Fruit fly (Drosophila melanogaster) whole organism, embryonic: Measurements from ENCODE around the gene Ada1-2.

Experiments used
- ATbp ChIP-seq: fragments of 200-800 bp; sonication (Bioruptor generic); optimal IDR thresholded peaks from 2 replicates; lab custom pipeline; 2017; ENCODE audit warnings: missing biosample characterization, mild to moderate bottlenecking, missing genetic modification characterization, missing genetic modification reagents
- Abd-B ChIP-seq: fragments of 200-800 bp; sonication (Bioruptor generic); optimal IDR thresholded peaks from 2 replicates; lab custom pipeline; 2018; ENCODE audit warnings: missing biosample characterization, mild to moderate bottlenecking, missing genetic modification characterization, moderate library complexity
- Asciz ChIP-seq: fragments of 200-800 bp; sonication (Bioruptor generic); optimal IDR thresholded peaks from 2 replicates; lab custom pipeline; 2017; ENCODE audit warnings: missing biosample characterization, mild to moderate bottlenecking, missing genetic modification characterization, missing genetic modification reagents
- BtbVII ChIP-seq: fragments of 200-800 bp; sonication (Bioruptor generic); optimal IDR thresholded peaks from 3 replicates; lab custom pipeline; 2017; ENCODE audit warnings: missing biosample characterization, mild to moderate bottlenecking, missing genetic modification characterization
- C15 ChIP-seq: fragments of 200-800 bp; sonication (Bioruptor generic); IDR thresholded peaks from 3 replicates; pipeline ENCODE4 v1.3.6; 2022; ENCODE audit warnings: missing biosample characterization, missing genetic modification characterization
- CG10431 ChIP-seq: fragments of 200-800 bp; sonication (Bioruptor generic); optimal IDR thresholded peaks from 3 replicates; lab custom pipeline; 2018; ENCODE audit warnings: missing biosample characterization, mild to moderate bottlenecking, missing genetic modification characterization
- CG11247 ChIP-seq: fragments of 200-800 bp; sonication (Bioruptor generic); IDR thresholded peaks from 2 replicates; pipeline ENCODE4 v1.3.6; 2022; ENCODE audit warnings: missing biosample characterization, missing genetic modification characterization
- CG11696 ChIP-seq: fragments of 200-800 bp; sonication (Bioruptor generic); IDR thresholded peaks from 2 replicates; pipeline ENCODE4 v1.3.6; 2022; ENCODE audit warnings: missing biosample characterization, missing genetic modification characterization
- CG12236 ChIP-seq: fragments of 200-800 bp; sonication (Bioruptor generic); optimal IDR thresholded peaks from 2 replicates; lab custom pipeline; 2016; ENCODE audit warnings: missing biosample characterization, missing genetic modification characterization
- CG13775 ChIP-seq: fragments of 200-800 bp; sonication (Bioruptor generic); optimal IDR thresholded peaks from 3 replicates; lab custom pipeline; 2017; ENCODE audit warnings: missing biosample characterization, mild to moderate bottlenecking, missing genetic modification characterization
- CG13894 ChIP-seq: fragments of 200-800 bp; sonication (Bioruptor generic); optimal IDR thresholded peaks from 3 replicates; lab custom pipeline; 2018; ENCODE audit warnings: missing biosample characterization, mild to moderate bottlenecking, missing genetic modification characterization, moderate library complexity
- CG14050 ChIP-seq: fragments of 200-800 bp; sonication (Bioruptor generic); IDR thresholded peaks from 3 replicates; pipeline ENCODE4 v1.3.6; 2022; ENCODE audit warnings: missing biosample characterization, missing genetic modification characterization
- CG17568 ChIP-seq: fragments of 200-800 bp; sonication (Bioruptor generic); optimal IDR thresholded peaks from 2 replicates; lab custom pipeline; 2018; ENCODE audit warnings: missing biosample characterization, mild to moderate bottlenecking, missing genetic modification characterization, moderate library complexity
- CG17612 ChIP-seq: fragments of 200-800 bp; sonication (Bioruptor generic); IDR thresholded peaks from 2 replicates; pipeline ENCODE4 v1.3.6; 2022; ENCODE audit warnings: missing biosample characterization, missing genetic modification characterization
- CG1792 ChIP-seq: fragments of 200-800 bp; sonication (Bioruptor generic); optimal IDR thresholded peaks from 2 replicates; lab custom pipeline; 2016; ENCODE audit warnings: missing biosample characterization, missing genetic modification characterization
- CG2678 ChIP-seq: fragments of 200-800 bp; sonication (Bioruptor generic); optimal IDR thresholded peaks from 3 replicates; lab custom pipeline; 2019; ENCODE audit warnings: missing biosample characterization, mild to moderate bottlenecking, missing genetic modification characterization, moderate library complexity
- CG34224 ChIP-seq: fragments of 200-800 bp; sonication (Bioruptor generic); IDR thresholded peaks from 3 replicates; pipeline ENCODE4 v1.3.6; 2022; ENCODE audit warnings: missing biosample characterization, missing genetic modification characterization; ENCODE audit not compliant: partially characterized antibody
- CG3726 ChIP-seq: fragments of 200-800 bp; sonication (Bioruptor generic); IDR thresholded peaks from 3 replicates; pipeline ENCODE4, ENCODE4 v1.3.6; 2022; ENCODE audit warnings: missing biosample characterization, missing genetic modification characterization
- CG4282 ChIP-seq: fragments of 200-800 bp; sonication (Bioruptor generic); optimal IDR thresholded peaks from 2 replicates; lab custom pipeline; 2016; ENCODE audit warnings: missing biosample characterization, missing genetic modification characterization
- CG6689 ChIP-seq: fragments of 200-800 bp; sonication (Bioruptor generic); IDR thresholded peaks from 2 replicates; pipeline ENCODE4 v1.3.6; 2022; ENCODE audit warnings: missing biosample characterization, missing genetic modification characterization
- CG7357 ChIP-seq: fragments of 200-800 bp; sonication (Bioruptor generic); IDR thresholded peaks from 3 replicates; pipeline ENCODE4 v1.3.6; 2022; ENCODE audit warnings: missing biosample characterization, missing genetic modification characterization
- CG7963 ChIP-seq: fragments of 200-800 bp; sonication (Bioruptor generic); IDR thresholded peaks from 3 replicates; pipeline ENCODE4 v1.3.6; 2022; ENCODE audit warnings: missing biosample characterization, missing genetic modification characterization; ENCODE audit not compliant: partially characterized antibody
- CG8089 ChIP-seq: fragments of 200-800 bp; sonication (Bioruptor generic); optimal IDR thresholded peaks from 3 replicates; lab custom pipeline; 2016; ENCODE audit warnings: missing biosample characterization, missing genetic modification characterization
- CG8359 ChIP-seq: fragments of 200-800 bp; sonication (Bioruptor generic); optimal IDR thresholded peaks from 2 replicates; lab custom pipeline; 2017; ENCODE audit warnings: missing biosample characterization, mild to moderate bottlenecking, missing genetic modification characterization, borderline replicate concordance
- CG9609 ChIP-seq: fragments of 200-800 bp; sonication (Bioruptor generic); optimal IDR thresholded peaks from 3 replicates; lab custom pipeline; 2016; ENCODE audit warnings: missing biosample characterization, missing genetic modification characterization
- Ets65A ChIP-seq: fragments of 200-800 bp; sonication (Bioruptor generic); peaks from one replicate; lab custom pipeline; 2016; ENCODE audit warnings: missing biosample characterization, missing genetic modification characterization
- NC2α ChIP-seq: fragments of 200-800 bp; sonication (Bioruptor generic); optimal IDR thresholded peaks from 2 replicates; lab custom pipeline; 2016; ENCODE audit warnings: missing biosample characterization, missing genetic modification characterization
- Sry-β ChIP-seq: fragments of 200-800 bp; sonication (Bioruptor generic); optimal IDR thresholded peaks from 2 replicates; lab custom pipeline; 2018; ENCODE audit warnings: missing biosample characterization, mild to moderate bottlenecking, missing genetic modification characterization, moderate library complexity
- Tbp ChIP-seq: fragments of >200 bp; optimal IDR thresholded peaks from 2 replicates; lab custom pipeline; 2018; ENCODE audit warnings: missing biosample characterization, missing genetic modification characterization
- aop ChIP-seq: fragments of 200-800 bp; sonication (Bioruptor generic); IDR thresholded peaks from 2 replicates; pipeline ENCODE4 v1.3.6; 2022; ENCODE audit warnings: missing biosample characterization, missing genetic modification characterization
- ase ChIP-seq: fragments of 200-800 bp; sonication (Bioruptor generic); IDR thresholded peaks from 3 replicates; pipeline ENCODE4 v1.3.6; 2022; ENCODE audit warnings: missing biosample characterization, missing genetic modification characterization
- ato ChIP-seq: fragments of 200-800 bp; sonication (Bioruptor generic); IDR thresholded peaks from 2 replicates; pipeline ENCODE4 v1.3.6; 2022; ENCODE audit warnings: missing biosample characterization, missing genetic modification characterization; ENCODE audit not compliant: partially characterized antibody
- az2 ChIP-seq: fragments of 200-800 bp; sonication (Bioruptor generic); optimal IDR thresholded peaks from 3 replicates; lab custom pipeline; 2016; ENCODE audit warnings: missing biosample characterization, missing genetic modification characterization
- bab2 ChIP-seq: fragments of 200-800 bp; sonication (Bioruptor generic); optimal IDR thresholded peaks from 2 replicates; lab custom pipeline; 2016; ENCODE audit warnings: missing biosample characterization, missing genetic modification characterization
- chinmo ChIP-seq: fragments of 200-800 bp; sonication (Bioruptor generic); IDR thresholded peaks from 4 replicates; pipeline ENCODE4 v1.3.6; 2022; ENCODE audit warnings: missing biosample characterization, missing genetic modification characterization; ENCODE audit not compliant: partially characterized antibody
- fd64A ChIP-seq: fragments of 200-800 bp; sonication (Bioruptor generic); optimal IDR thresholded peaks from 3 replicates; lab custom pipeline; 2018; ENCODE audit warnings: missing biosample characterization, mild to moderate bottlenecking, missing genetic modification characterization
- fd96Cb ChIP-seq: fragments of 200-800 bp; sonication (Bioruptor generic); optimal IDR thresholded peaks from 2 replicates; lab custom pipeline; 2018; ENCODE audit warnings: missing biosample characterization, mild to moderate bottlenecking, missing genetic modification characterization, moderate library complexity
- grn ChIP-seq: fragments of 200-800 bp; sonication (Bioruptor generic); optimal IDR thresholded peaks from 3 replicates; lab custom pipeline; 2017; ENCODE audit warnings: missing biosample characterization, missing genetic modification characterization
- gsb-n ChIP-seq: fragments of 200-800 bp; sonication (Bioruptor generic); optimal IDR thresholded peaks from 3 replicates; lab custom pipeline; 2018; ENCODE audit warnings: missing biosample characterization, mild to moderate bottlenecking, missing genetic modification characterization
- lab ChIP-seq: fragments of 200-800 bp; sonication (Bioruptor generic); optimal IDR thresholded peaks from 3 replicates; lab custom pipeline; 2017; ENCODE audit warnings: missing biosample characterization, missing genetic modification characterization, mild to moderate bottlenecking, moderate library complexity, missing genetic modification reagents
- pfk ChIP-seq: fragments of 200-800 bp; sonication (Bioruptor generic); optimal IDR thresholded peaks from 2 replicates; lab custom pipeline; 2018; ENCODE audit warnings: missing biosample characterization, mild to moderate bottlenecking, missing genetic modification characterization, moderate library complexity
- rib ChIP-seq: fragments of 200-800 bp; sonication (Bioruptor generic); IDR thresholded peaks from 2 replicates; pipeline ENCODE4 v1.3.6; 2022; ENCODE audit warnings: missing biosample characterization, missing genetic modification characterization
- sisA ChIP-seq: fragments of 200-800 bp; sonication (Bioruptor generic); IDR thresholded peaks from 2 replicates; pipeline ENCODE4 v1.3.6; 2022; ENCODE audit warnings: missing biosample characterization, missing genetic modification characterization
- so ChIP-seq: fragments of 200-800 bp; sonication (Bioruptor generic); IDR thresholded peaks from 3 replicates; pipeline ENCODE4 v1.3.6; 2022; ENCODE audit warnings: missing biosample characterization, missing genetic modification characterization
- stc ChIP-seq: fragments of 200-800 bp; sonication (Bioruptor generic); IDR thresholded peaks from 2 replicates; pipeline ENCODE4 v1.3.6; 2022; ENCODE audit warnings: missing biosample characterization, missing genetic modification characterization
- tgo ChIP-seq: fragments of 200-800 bp; sonication (Bioruptor generic); IDR thresholded peaks from 3 replicates; pipeline ENCODE4 v1.3.6; 2022; ENCODE audit warnings: missing biosample characterization, missing genetic modification characterization
- trem ChIP-seq: fragments of 200-800 bp; optimal IDR thresholded peaks from 3 replicates; lab custom pipeline; 2019; ENCODE audit warnings: missing biosample characterization, mild to moderate bottlenecking, missing genetic modification characterization, moderate library complexity
- usp ChIP-seq: fragments of >200 bp; optimal IDR thresholded peaks from 2 replicates; lab custom pipeline; 2017; ENCODE audit warnings: missing biosample characterization, missing genetic modification characterization
- vvl ChIP-seq: fragments of 200-800 bp; sonication (Bioruptor generic); IDR thresholded peaks from 2 replicates; pipeline ENCODE4 v1.3.6; 2022; ENCODE audit warnings: missing biosample characterization, missing genetic modification characterization
- yki ChIP-seq: fragments of >200 bp; optimal IDR thresholded peaks from 3 replicates; lab custom pipeline; 2018

The Ada1-2 gene

dm6 chr2L:12006397-12007330 is 14.0 kb downstream of the Ada1-2 start (continued):
- no peak for TF ChIP-seq chinmo (GFP tag; lab: Robert Waterston, UW)
- peak; percentile 96 for TF ChIP-seq fd96Cb (tag; lab: Kevin White, UChicago)
- peak; percentile 85 for TF ChIP-seq CG7357 (GFP tag; lab: Robert Waterston, UW)
- peak; percentile 96 for TF ChIP-seq CG13775 (GFP tag; lab: Kevin White, UChicago)
- TF ChIP-seq CG9609 (GFP tag; lab: Kevin White, UChicago) = peak; percentile 35
- no peak for TF ChIP-seq Tbp (GFP tag; lab: Kevin White, UChicago)
- peak; percentile 45 for TF ChIP-seq CG13894 (tag; lab: Kevin White, UChicago)
- no peak for TF ChIP-seq CG14050
- no peak for TF ChIP-seq CG8359 (GFP tag; lab: Kevin White, UChicago)
- no peak for TF ChIP-seq tgo (GFP tag; lab: Robert Waterston, UW)
- no peak for TF ChIP-seq CG11696 (GFP tag; lab: Robert Waterston, UW)
- TF ChIP-seq CG12236 (GFP tag; lab: Kevin White, UChicago) = no peak
- peak; percentile 53 for TF ChIP-seq bab2 (GFP tag; lab: Kevin White, UChicago)
- TF ChIP-seq BtbVII (GFP tag; lab: Kevin White, UChicago) = peak; percentile 97
- TF ChIP-seq CG2678 (tag; lab: Kevin White, UChicago) = peak; percentile 99
- TF ChIP-seq fd64A (GFP tag; lab: Kevin White, UChicago) = no peak
- no peak for TF ChIP-seq aop (GFP tag; lab: Robert Waterston, UW)
- TF ChIP-seq yki = no peak
- no peak for TF ChIP-seq CG7963 (GFP tag; lab: Robert Waterston, UW)
- peak; percentile 63 for TF ChIP-seq CG8089 (GFP tag; lab: Kevin White, UChicago)
- TF ChIP-seq pfk (GFP tag; lab: Kevin White, UChicago) = no peak
- TF ChIP-seq CG34224 (GFP tag; lab: Robert Waterston, UW) = no peak
- peak; percentile 94 for TF ChIP-seq lab (GFP tag; lab: Kevin White, UChicago)
- TF ChIP-seq CG17568 (GFP tag; lab: Kevin White, UChicago) = peak; percentile 80
- TF ChIP-seq sisA (GFP tag; lab: Robert Waterston, UW) = no peak
- TF ChIP-seq ATbp (GFP tag; lab: Kevin White, UChicago) = peak; percentile 89
- peak; percentile 91 for TF ChIP-seq az2 (GFP tag; lab: Kevin White, UChicago)
- no peak for TF ChIP-seq rib
- TF ChIP-seq CG10431 (GFP tag; lab: Kevin White, UChicago) = peak; percentile 88
- TF ChIP-seq grn (GFP tag; lab: Kevin White, UChicago) = no peak
- TF ChIP-seq ato (GFP tag; lab: Robert Waterston, UW) = no peak
- TF ChIP-seq CG1792 (GFP tag; lab: Kevin White, UChicago) = peak; percentile 46
- peak; percentile 89 for TF ChIP-seq Ets65A (GFP tag; lab: Kevin White, UChicago)
- TF ChIP-seq so (GFP tag; lab: Robert Waterston, UW) = no peak
- TF ChIP-seq vvl (GFP tag; lab: Robert Waterston, UW) = no peak
- TF ChIP-seq NC2α (GFP tag; lab: Kevin White, UChicago) = peak; percentile 0
- no peak for TF ChIP-seq C15 (GFP tag; lab: Robert Waterston, UW)
- peak; percentile 93 for TF ChIP-seq trem (tag; lab: Kevin White, UChicago)
- no peak for TF ChIP-seq CG3726
- TF ChIP-seq ase (GFP tag; lab: Robert Waterston, UW) = no peak
- TF ChIP-seq usp = no peak
- peak; percentile 94 for TF ChIP-seq Abd-B (GFP tag; lab: Kevin White, UChicago)
- TF ChIP-seq CG11247 = no peak
- no peak for TF ChIP-seq CG4282 (GFP tag; lab: Kevin White, UChicago)
- TF ChIP-seq Asciz (GFP tag; lab: Kevin White, UChicago) = peak; percentile 93
- TF ChIP-seq gsb-n (tag; lab: Kevin White, UChicago) = peak; percentile 95
- no peak for TF ChIP-seq CG6689
- peak; percentile 39 for TF ChIP-seq Sry-β (GFP tag; lab: Kevin White, UChicago)
- TF ChIP-seq stc (GFP tag; lab: Robert Waterston, UW) = no peak
- no peak for TF ChIP-seq CG17612
